Fruit fly (Drosophila melanogaster) whole organism, embryonic: ENCODE data around the gene Agpat1.

Source experiments
- Adf1 ChIP-seq: fragments of 200-800 bp; sonication (Bioruptor generic); IDR thresholded peaks from 2 replicates; pipeline ENCODE4 v1.3.6; 2022; ENCODE audit warnings: missing biosample characterization, missing genetic modification characterization
- Aef1 ChIP-seq: fragments of 200-800 bp; sonication (Bioruptor generic); IDR thresholded peaks from 3 replicates; pipeline ENCODE4 v1.3.6; 2022; ENCODE audit warnings: missing biosample characterization, missing genetic modification characterization
- Awh ChIP-seq: fragments of 200-800 bp; sonication (Bioruptor generic); IDR thresholded peaks from 2 replicates; pipeline ENCODE4, ENCODE4 v1.3.6; 2022; ENCODE audit warnings: missing biosample characterization, missing genetic modification characterization
- C15 ChIP-seq: fragments of 200-800 bp; sonication (Bioruptor generic); IDR thresholded peaks from 3 replicates; pipeline ENCODE4 v1.3.6; 2022; ENCODE audit warnings: missing biosample characterization, missing genetic modification characterization
- CG10462 ChIP-seq: fragments of 200-800 bp; sonication (Bioruptor generic); optimal IDR thresholded peaks from 2 replicates; lab custom pipeline; 2016; ENCODE audit warnings: missing biosample characterization, missing genetic modification characterization
- CG11560 ChIP-seq: fragments of 200-800 bp; sonication (Bioruptor generic); IDR thresholded peaks from 3 replicates; pipeline ENCODE4 v1.3.6; 2022; ENCODE audit warnings: missing biosample characterization, missing genetic modification characterization
- CG12155 ChIP-seq: fragments of 200-800 bp; sonication (Bioruptor generic); optimal IDR thresholded peaks from 3 replicates; lab custom pipeline; 2016; ENCODE audit warnings: missing biosample characterization, missing genetic modification characterization
- CG12659 ChIP-seq: fragments of 200-800 bp; sonication (Bioruptor generic); optimal IDR thresholded peaks from 3 replicates; lab custom pipeline; 2017; ENCODE audit warnings: mild to moderate bottlenecking, missing biosample characterization, missing genetic modification reagents, missing genetic modification characterization
- CG14014 ChIP-seq: fragments of 200-800 bp; sonication (Bioruptor generic); IDR thresholded peaks from 2 replicates; pipeline ENCODE4 v1.3.6; 2022; ENCODE audit warnings: missing biosample characterization, missing genetic modification characterization
- CG14965 ChIP-seq: fragments of 200-800 bp; sonication (Bioruptor generic); optimal IDR thresholded peaks from 2 replicates; lab custom pipeline; 2016; ENCODE audit warnings: missing biosample characterization, missing genetic modification characterization, borderline replicate concordance
- CG16779 ChIP-seq: fragments of 200-800 bp; sonication (Bioruptor generic); IDR thresholded peaks from 2 replicates; pipeline ENCODE4 v1.3.6; 2022; ENCODE audit warnings: missing biosample characterization, missing genetic modification characterization
- CG2116 ChIP-seq: fragments of 200-800 bp; sonication (Bioruptor generic); optimal IDR thresholded peaks from 3 replicates; lab custom pipeline; 2018; ENCODE audit warnings: missing biosample characterization, mild to moderate bottlenecking, missing genetic modification characterization
- CG30431 ChIP-seq: fragments of 200-800 bp; sonication (Bioruptor generic); optimal IDR thresholded peaks from 2 replicates; lab custom pipeline; 2017; ENCODE audit warnings: missing biosample characterization, missing genetic modification characterization
- CG33557 ChIP-seq: fragments of 200-800 bp; sonication (Bioruptor generic); optimal IDR thresholded peaks from 2 replicates; lab custom pipeline; 2019; ENCODE audit warnings: missing biosample characterization, mild to moderate bottlenecking, missing genetic modification characterization, moderate library complexity
- CG4360 ChIP-seq: fragments of 200-800 bp; sonication (Bioruptor generic); IDR thresholded peaks from 2 replicates; pipeline ENCODE4 v1.3.6; 2022; ENCODE audit warnings: missing biosample characterization, missing genetic modification characterization
- CG5245 ChIP-seq: fragments of 200-800 bp; sonication (Bioruptor generic); optimal IDR thresholded peaks from 3 replicates; lab custom pipeline; 2016; ENCODE audit warnings: missing biosample characterization, missing genetic modification characterization
- CG6175 ChIP-seq: fragments of 200-800 bp; sonication (Bioruptor generic); IDR thresholded peaks from 3 replicates; pipeline ENCODE4 v1.3.6; 2022; ENCODE audit warnings: missing biosample characterization, missing genetic modification characterization
- CG6683 ChIP-seq: fragments of 200-800 bp; sonication (Bioruptor generic); optimal IDR thresholded peaks from 2 replicates; lab custom pipeline; 2017; ENCODE audit warnings: missing biosample characterization, mild to moderate bottlenecking, missing genetic modification characterization, missing genetic modification reagents
- CG6689 ChIP-seq: fragments of 200-800 bp; sonication (Bioruptor generic); IDR thresholded peaks from 2 replicates; pipeline ENCODE4 v1.3.6; 2022; ENCODE audit warnings: missing biosample characterization, missing genetic modification characterization
- CG9609 ChIP-seq: fragments of 200-800 bp; sonication (Bioruptor generic); optimal IDR thresholded peaks from 3 replicates; lab custom pipeline; 2016; ENCODE audit warnings: missing biosample characterization, missing genetic modification characterization
- CG9876 ChIP-seq: fragments of 200-800 bp; sonication (Bioruptor generic); optimal IDR thresholded peaks from 2 replicates; lab custom pipeline; 2016; ENCODE audit warnings: missing biosample characterization, missing genetic modification characterization
- Dip3 ChIP-seq: fragments of 200-800 bp; sonication (Bioruptor generic); optimal IDR thresholded peaks from 3 replicates; lab custom pipeline; 2016; ENCODE audit warnings: missing biosample characterization, missing genetic modification characterization
- H15 ChIP-seq: fragments of 200-800 bp; sonication (Bioruptor generic); IDR thresholded peaks from 3 replicates; pipeline ENCODE4 v1.3.6; 2022; ENCODE audit warnings: missing biosample characterization, missing genetic modification characterization
- MESR4 ChIP-seq: fragments of 200-800 bp; sonication (Bioruptor generic); optimal IDR thresholded peaks from 2 replicates; lab custom pipeline; 2018; ENCODE audit warnings: missing biosample characterization, mild to moderate bottlenecking, missing genetic modification characterization, moderate library complexity
- Oaz ChIP-seq: fragments of 200-800 bp; sonication (Bioruptor generic); IDR thresholded peaks from 2 replicates; pipeline ENCODE4 v1.3.6; 2022; ENCODE audit warnings: missing biosample characterization, missing genetic modification characterization
- Side ChIP-seq: fragments of 200-800 bp; sonication (Bioruptor generic); optimal IDR thresholded peaks from 2 replicates; lab custom pipeline; 2016; ENCODE audit warnings: missing biosample characterization, missing genetic modification characterization
- Sox102F ChIP-seq: fragments of 200-800 bp; sonication (Bioruptor generic); optimal IDR thresholded peaks from 2 replicates; lab custom pipeline; 2018; ENCODE audit warnings: missing biosample characterization, mild to moderate bottlenecking, missing genetic modification characterization, moderate library complexity
- Usf ChIP-seq: fragments of 200-800 bp; sonication (Bioruptor generic); optimal IDR thresholded peaks from 2 replicates; lab custom pipeline; 2017; ENCODE audit warnings: missing genotype, missing biosample characterization, missing genetic modification characterization
- YL-1 ChIP-seq: fragments of 200-800 bp; sonication (Bioruptor generic); optimal IDR thresholded peaks from 3 replicates; lab custom pipeline; 2017; ENCODE audit warnings: missing biosample characterization, mild to moderate bottlenecking, missing genetic modification characterization
- aop ChIP-seq: fragments of 200-800 bp; sonication (Bioruptor generic); IDR thresholded peaks from 2 replicates; pipeline ENCODE4 v1.3.6; 2022; ENCODE audit warnings: missing biosample characterization, missing genetic modification characterization
- ash1 ChIP-seq: fragments of 200-800 bp; sonication (Bioruptor generic); optimal IDR thresholded peaks from 2 replicates; lab custom pipeline; 2018; ENCODE audit warnings: missing biosample characterization, mild to moderate bottlenecking, missing genetic modification characterization
- ato ChIP-seq: fragments of 200-800 bp; sonication (Bioruptor generic); IDR thresholded peaks from 2 replicates; pipeline ENCODE4 v1.3.6; 2022; ENCODE audit warnings: missing biosample characterization, missing genetic modification characterization; ENCODE audit not compliant: partially characterized antibody
- bbx ChIP-seq: fragments of 200-800 bp; sonication (Bioruptor generic); IDR thresholded peaks from 2 replicates; pipeline ENCODE4 v1.3.6; 2022; ENCODE audit warnings: missing biosample characterization, missing genetic modification characterization; ENCODE audit not compliant: partially characterized antibody
- bcd ChIP-seq: fragments of 200-800 bp; sonication (Bioruptor generic); optimal IDR thresholded peaks from 2 replicates; lab custom pipeline; 2017; ENCODE audit warnings: missing biosample characterization, mild to moderate bottlenecking, missing genetic modification characterization
- chm ChIP-seq: fragments of 200-800 bp; sonication (Bioruptor generic); IDR thresholded peaks from 2 replicates; pipeline ENCODE4 v1.3.6; 2022; ENCODE audit warnings: missing biosample characterization, missing genetic modification characterization
- croc ChIP-seq: fragments of 200-800 bp; sonication (Bioruptor generic); conservative IDR thresholded peaks from 3 replicates; pipeline ENCODE4 v1.3.6; 2022; ENCODE audit warnings: missing biosample characterization, missing genetic modification characterization
- cwo ChIP-seq: fragments of 200-800 bp; sonication (Bioruptor generic); optimal IDR thresholded peaks from 3 replicates; lab custom pipeline; 2017; ENCODE audit warnings: missing biosample characterization, missing genetic modification characterization, mild to moderate bottlenecking, moderate library complexity, missing genetic modification reagents
- dpn ChIP-seq, 2 experiments: fragments of 200-800 bp; sonication (Bioruptor generic); optimal IDR thresholded peaks; 3 replicates each; lab custom pipeline; 2016; ENCODE audit warnings: missing biosample characterization in 2 of 2, missing genetic modification characterization in 2 of 2
- dysf ChIP-seq: fragments of 200-800 bp; sonication (Bioruptor generic); IDR thresholded peaks from 3 replicates; pipeline ENCODE4 v1.3.6; 2022; ENCODE audit warnings: missing biosample characterization, missing genetic modification characterization
- exex ChIP-seq: fragments of 200-800 bp; sonication (Bioruptor generic); optimal IDR thresholded peaks from 4 replicates; lab custom pipeline; 2018; ENCODE audit warnings: missing biosample characterization, mild to moderate bottlenecking, missing genetic modification characterization, moderate library complexity
- ftz-f1 ChIP-seq: fragments of 200-800 bp; sonication (Bioruptor generic); optimal IDR thresholded peaks from 2 replicates; lab custom pipeline; 2016; ENCODE audit warnings: missing biosample characterization, missing genetic modification characterization
- gem ChIP-seq: fragments of 200-800 bp; sonication (Bioruptor generic); optimal IDR thresholded peaks from 2 replicates; lab custom pipeline; 2019; ENCODE audit warnings: missing biosample characterization, mild to moderate bottlenecking, missing genetic modification characterization, moderate library complexity
- gro ChIP-seq: fragments of 200-800 bp; sonication (Bioruptor generic); optimal IDR thresholded peaks from 2 replicates; lab custom pipeline; 2016; ENCODE audit warnings: missing biosample characterization, missing genetic modification characterization
- kni ChIP-seq: fragments of 200-800 bp; sonication (Bioruptor generic); optimal IDR thresholded peaks from 3 replicates; lab custom pipeline; 2017; ENCODE audit warnings: mild to moderate bottlenecking, missing biosample characterization, missing genetic modification reagents, missing genetic modification characterization
- lov ChIP-seq, 2 experiments: fragments of 200-800 bp in 1 of 2; fragments of >200 bp in 1 of 2; sonication (Bioruptor generic) in 1 of 2; IDR thresholded peaks in 1 of 2; optimal IDR thresholded peaks in 1 of 2; 2 replicates in 1 of 2; 3 replicates in 1 of 2; pipeline versions ENCODE4 v1.3.6 to Lab custom; 2017 to 2022; ENCODE audit warnings: missing biosample characterization in 1 of 2, missing genetic modification characterization in 1 of 2
- otp ChIP-seq: fragments of 200-800 bp; sonication (Bioruptor generic); IDR thresholded peaks from 3 replicates; pipeline ENCODE4, ENCODE4 v1.3.6; 2022; ENCODE audit warnings: missing biosample characterization, missing genetic modification characterization
- seq ChIP-seq: fragments of 200-800 bp; sonication (Bioruptor generic); IDR thresholded peaks from 2 replicates; pipeline ENCODE4 v1.3.6; 2022; ENCODE audit warnings: missing biosample characterization, missing genetic modification characterization
- sqz ChIP-seq: fragments of 200-800 bp; sonication (Bioruptor generic); optimal IDR thresholded peaks from 3 replicates; lab custom pipeline; 2018; ENCODE audit warnings: missing biosample characterization, mild to moderate bottlenecking, missing genetic modification characterization
- toy ChIP-seq: fragments of 200-800 bp; sonication (Bioruptor generic); IDR thresholded peaks from 2 replicates; pipeline ENCODE4 v1.3.6; 2022; ENCODE audit warnings: missing biosample characterization, missing genetic modification characterization
- unc-4 ChIP-seq: fragments of 200-800 bp; sonication (Bioruptor generic); IDR thresholded peaks from 2 replicates; pipeline ENCODE4 v1.3.6; 2022; ENCODE audit warnings: missing biosample characterization, missing genetic modification characterization; ENCODE audit not compliant: partially characterized antibody
- zfh1 ChIP-seq: fragments of 200-800 bp; sonication (Bioruptor generic); IDR thresholded peaks from 3 replicates; pipeline ENCODE4 v1.3.6; 2022; ENCODE audit warnings: missing biosample characterization, missing genetic modification characterization

Agpat1 gene

dm6 chrX:12752196-12752595, 12.9 kb upstream of the Agpat1 start (continued):
- TF ChIP-seq CG33557 (GFP tag; lab: Kevin White, UChicago): peak; percentile 95
- peak; percentile 89 for TF ChIP-seq Adf1
- TF ChIP-seq CG9609: peak; percentile 99
- TF ChIP-seq CG12155 (GFP tag; lab: Kevin White, UChicago): peak; percentile 99
- peak; percentile 99 for TF ChIP-seq dysf (GFP tag; lab: Robert Waterston, UW)
- peak; percentile 74 for TF ChIP-seq MESR4 (GFP tag; lab: Kevin White, UChicago)
- TF ChIP-seq croc (GFP tag; lab: Robert Waterston, UW): peak; percentile 99
- peak; percentile 90 for TF ChIP-seq CG2116 (GFP tag; lab: Kevin White, UChicago)
- peak; percentile 99 for TF ChIP-seq bcd
- 0 out of 2 replicates have a peak, but pooled peaks have one; percentile 66 for TF ChIP-seq CG4360 (GFP tag; lab: Robert Waterston, UW)
- peak; percentile 93 for TF ChIP-seq sqz (GFP tag; lab: Kevin White, UChicago)
- TF ChIP-seq zfh1 (GFP tag; lab: Robert Waterston, UW): peak; percentile 99
- TF ChIP-seq lov (optimal IDR thresholded peaks at IDR 0.05; lab: Kevin White, UChicago): no peak
- TF ChIP-seq lov (GFP tag; IDR thresholded peaks at IDR 0.05; lab: Robert Waterston, UW): peak; percentile 99
- TF ChIP-seq CG10462: peak; percentile 99
- peak; percentile 99 for TF ChIP-seq CG12659 (GFP tag; lab: Kevin White, UChicago)
- peak; percentile 99 for TF ChIP-seq C15 (GFP tag; lab: Robert Waterston, UW)
- TF ChIP-seq ash1 (GFP tag; lab: Kevin White, UChicago): peak; percentile 94
- peak; percentile 99 for TF ChIP-seq CG30431 (GFP tag; lab: Kevin White, UChicago)
- peak; percentile 94 for TF ChIP-seq CG14965 (GFP tag; lab: Kevin White, UChicago)
- peak; percentile 99 for TF ChIP-seq CG6689
- peak; percentile 100 for TF ChIP-seq Dip3 (GFP tag; lab: Kevin White, UChicago)
- TF ChIP-seq CG5245 (GFP tag; lab: Kevin White, UChicago): peak; percentile 99
- peak; percentile 99 for TF ChIP-seq Aef1 (GFP tag; lab: Robert Waterston, UW)
- peak; percentile 99 for TF ChIP-seq Side (GFP tag; lab: Kevin White, UChicago)
- TF ChIP-seq otp (GFP tag; lab: Robert Waterston, UW): peak; percentile 99
- peak; percentile 95 for TF ChIP-seq Usf
- TF ChIP-seq CG11560: peak; percentile 94
- peak; percentile 99 for TF ChIP-seq Awh (GFP tag; lab: Robert Waterston, UW)
- TF ChIP-seq H15 (GFP tag; lab: Robert Waterston, UW): peak; percentile 99
- peak; percentile 98 for TF ChIP-seq CG6175 (GFP tag; lab: Robert Waterston, UW)
- peak; percentile 98 for TF ChIP-seq Oaz (GFP tag; lab: Robert Waterston, UW)
- TF ChIP-seq dpn (GFP tag; optimal IDR thresholded peaks at IDR 0.05; lab: Kevin White, UChicago): peak; percentile 99 to 100
- TF ChIP-seq CG9876 (GFP tag; lab: Kevin White, UChicago): peak; percentile 99
- TF ChIP-seq cwo (GFP tag; lab: Kevin White, UChicago): peak; percentile 95
- TF ChIP-seq YL-1 (GFP tag; lab: Kevin White, UChicago): peak; percentile 95
- peak; percentile 99 for TF ChIP-seq CG14014 (GFP tag; lab: Robert Waterston, UW)
- TF ChIP-seq aop (GFP tag; lab: Robert Waterston, UW): peak; percentile 93
- TF ChIP-seq gem (tag; lab: Kevin White, UChicago): peak; percentile 100
- TF ChIP-seq gro (GFP tag; lab: Kevin White, UChicago): peak; percentile 100
- TF ChIP-seq exex: peak; percentile 91
- peak; percentile 98 for TF ChIP-seq toy (GFP tag; lab: Robert Waterston, UW)
- TF ChIP-seq unc-4 (GFP tag; lab: Robert Waterston, UW): no peak
- TF ChIP-seq chm (GFP tag; lab: Robert Waterston, UW): peak; percentile 99
- no peak for TF ChIP-seq kni (GFP tag; lab: Kevin White, UChicago)
- TF ChIP-seq bbx (GFP tag; lab: Robert Waterston, UW): no peak
- peak; percentile 98 for TF ChIP-seq CG6683 (GFP tag; lab: Kevin White, UChicago)
- peak; percentile 97 for TF ChIP-seq seq (GFP tag; lab: Robert Waterston, UW)
- peak; percentile 98 for TF ChIP-seq CG16779 (GFP tag; lab: Robert Waterston, UW)
- peak; percentile 89 for TF ChIP-seq ftz-f1 (GFP tag; lab: Kevin White, UChicago)
- peak; percentile 99 for TF ChIP-seq Sox102F
- no peak for TF ChIP-seq ato (GFP tag; lab: Robert Waterston, UW)
